Fruit fly (Drosophila melanogaster) S2 (cell line): ENCODE results near the gene CG6345.

Experiments used
- CG8478 ChIP-seq: fragments of >200 bp; optimal IDR thresholded peaks from 2 replicates; lab custom pipeline; 2018
- CTCF ChIP-seq, 2 experiments: fragments of >200 bp; optimal IDR thresholded peaks; 2 replicates each; lab custom pipeline; 2018

- no peak for TF ChIP-seq CG8478 (lab: Kevin White, UChicago)
- no peak for TF ChIP-seq CTCF (optimal IDR thresholded peaks at IDR 0.05; lab: Kevin White, UChicago)
Observed at dm6 chr3R:10400732-10401131, 15.1 kb downstream of the CG6345 start, which contains the start of gene mthl11.
